Fruit fly (Drosophila melanogaster) whole organism, embryonic: Measurements from ENCODE around the gene Rab8.

Experiments used
- Atf-2 ChIP-seq: fragments of 200-800 bp; sonication (Bioruptor generic); optimal IDR thresholded peaks from 2 replicates; lab custom pipeline; 2016; ENCODE audit warnings: missing biosample characterization, missing genetic modification characterization
- B-H2 ChIP-seq: fragments of 200-800 bp; sonication (Bioruptor generic); optimal IDR thresholded peaks from 2 replicates; lab custom pipeline; 2018; ENCODE audit warnings: missing biosample characterization, mild to moderate bottlenecking, missing genetic modification characterization
- Bteb2 ChIP-seq: fragments of 200-800 bp; sonication (Bioruptor generic); optimal IDR thresholded peaks from 2 replicates; lab custom pipeline; 2016; ENCODE audit warnings: missing biosample characterization, missing genetic modification characterization
- C15 ChIP-seq: fragments of 200-800 bp; sonication (Bioruptor generic); IDR thresholded peaks from 3 replicates; pipeline ENCODE4 v1.3.6; 2022; ENCODE audit warnings: missing biosample characterization, missing genetic modification characterization
- CG11085 ChIP-seq: fragments of 200-800 bp; sonication (Bioruptor generic); IDR thresholded peaks from 2 replicates; pipeline ENCODE4 v1.3.6; 2022; ENCODE audit warnings: missing biosample characterization, missing genetic modification characterization
- CG11093 ChIP-seq: fragments of 200-800 bp; sonication (Bioruptor generic); IDR thresholded peaks from 3 replicates; pipeline ENCODE4 v1.3.6; 2022; ENCODE audit warnings: missing biosample characterization, missing genetic modification characterization
- CG11560 ChIP-seq: fragments of 200-800 bp; sonication (Bioruptor generic); IDR thresholded peaks from 3 replicates; pipeline ENCODE4 v1.3.6; 2022; ENCODE audit warnings: missing biosample characterization, missing genetic modification characterization
- CG12104 ChIP-seq: fragments of 200-800 bp; sonication (Bioruptor generic); optimal IDR thresholded peaks from 3 replicates; lab custom pipeline; 2016; ENCODE audit warnings: missing biosample characterization, missing genetic modification characterization
- CG12744 ChIP-seq: fragments of 200-800 bp; sonication (Bioruptor generic); optimal IDR thresholded peaks from 2 replicates; lab custom pipeline; 2016; ENCODE audit warnings: missing biosample characterization, missing genetic modification characterization
- CG13624 ChIP-seq: fragments of 200-800 bp; sonication (Bioruptor generic); optimal IDR thresholded peaks from 2 replicates; lab custom pipeline; 2016; ENCODE audit warnings: missing biosample characterization, missing genetic modification characterization
- CG14441 ChIP-seq: fragments of 200-800 bp; sonication (Bioruptor generic); IDR thresholded peaks from 2 replicates; pipeline ENCODE4 v1.3.6; 2022; ENCODE audit warnings: missing biosample characterization, missing genetic modification characterization
- CG14710 ChIP-seq: fragments of 200-800 bp; sonication (Bioruptor generic); optimal IDR thresholded peaks from 3 replicates; lab custom pipeline; 2019; ENCODE audit warnings: missing biosample characterization, mild to moderate bottlenecking, missing genetic modification characterization, moderate library complexity
- CG14860 ChIP-seq: fragments of 200-800 bp; sonication (Bioruptor generic); IDR thresholded peaks from 3 replicates; pipeline ENCODE4 v1.3.6; 2022; ENCODE audit warnings: missing biosample characterization, missing genetic modification characterization; ENCODE audit not compliant: partially characterized antibody
- CG1647 ChIP-seq: fragments of 200-800 bp; sonication (Bioruptor generic); optimal IDR thresholded peaks from 3 replicates; lab custom pipeline; 2016; ENCODE audit warnings: missing biosample characterization, missing genetic modification characterization
- CG17912 ChIP-seq: fragments of 200-800 bp; sonication (Bioruptor generic); optimal IDR thresholded peaks from 2 replicates; lab custom pipeline; 2018; ENCODE audit warnings: missing biosample characterization, mild to moderate bottlenecking, missing genetic modification characterization
- CG1832 ChIP-seq: fragments of 200-800 bp; sonication (Bioruptor generic); optimal IDR thresholded peaks from 2 replicates; lab custom pipeline; 2017; ENCODE audit warnings: missing biosample characterization, mild to moderate bottlenecking, missing genetic modification characterization, inconsistent platforms
- CG2199 ChIP-seq: fragments of 200-800 bp; sonication (Bioruptor generic); IDR thresholded peaks from 3 replicates; pipeline ENCODE4 v1.3.6; 2022; ENCODE audit warnings: missing biosample characterization, missing genetic modification characterization
- CG5245 ChIP-seq: fragments of 200-800 bp; sonication (Bioruptor generic); optimal IDR thresholded peaks from 3 replicates; lab custom pipeline; 2016; ENCODE audit warnings: missing biosample characterization, missing genetic modification characterization
- CG6689 ChIP-seq: fragments of 200-800 bp; sonication (Bioruptor generic); IDR thresholded peaks from 2 replicates; pipeline ENCODE4 v1.3.6; 2022; ENCODE audit warnings: missing biosample characterization, missing genetic modification characterization
- CG7745 ChIP-seq: fragments of 200-800 bp; sonication (Bioruptor generic); optimal IDR thresholded peaks from 2 replicates; lab custom pipeline; 2018; ENCODE audit warnings: missing biosample characterization, mild to moderate bottlenecking, missing genetic modification characterization, moderate library complexity
- CG7928 ChIP-seq: fragments of 200-800 bp; sonication (Bioruptor generic); optimal IDR thresholded peaks from 2 replicates; lab custom pipeline; 2017; ENCODE audit warnings: missing biosample characterization, mild to moderate bottlenecking, missing genetic modification characterization
- CG8290 ChIP-seq, 3 experiments: fragments of 200-800 bp; sonication (Bioruptor generic); optimal IDR thresholded peaks; 2 replicates each; lab custom pipeline; 2016 to 2019; ENCODE audit warnings: missing biosample characterization in 3 of 3, missing genetic modification characterization in 3 of 3, mild to moderate bottlenecking in 2 of 3, moderate library complexity in 1 of 3
- CG9876 ChIP-seq: fragments of 200-800 bp; sonication (Bioruptor generic); optimal IDR thresholded peaks from 2 replicates; lab custom pipeline; 2016; ENCODE audit warnings: missing biosample characterization, missing genetic modification characterization
- Doc2 ChIP-seq: fragments of 200-800 bp; sonication (Bioruptor generic); IDR thresholded peaks from 2 replicates; pipeline ENCODE4 v1.3.6; 2022; ENCODE audit warnings: missing biosample characterization, missing genetic modification characterization
- HmgD ChIP-seq: fragments of 200-800 bp; sonication (Bioruptor generic); optimal IDR thresholded peaks from 3 replicates; lab custom pipeline; 2016; ENCODE audit warnings: missing biosample characterization, missing genetic modification characterization
- Hr39 ChIP-seq: fragments of >200 bp; optimal IDR thresholded peaks from 2 replicates; lab custom pipeline; 2017
- MBD-R2 ChIP-seq: fragments of 200-800 bp; sonication (Bioruptor generic); IDR thresholded peaks from 2 replicates; pipeline ENCODE4 v1.3.6; 2022; ENCODE audit warnings: missing biosample characterization, missing genetic modification characterization
- Mad ChIP-seq: fragments of 200-800 bp; sonication (Bioruptor generic); optimal IDR thresholded peaks from 2 replicates; lab custom pipeline; 2016; ENCODE audit warnings: missing biosample characterization, missing genetic modification characterization
- Pdp1 ChIP-seq, 2 experiments: fragments of 200-800 bp; sonication (Bioruptor generic); optimal IDR thresholded peaks; 3 replicates each; lab custom pipeline; 2016; ENCODE audit warnings: missing biosample characterization in 2 of 2, missing genetic modification characterization in 2 of 2, mild to moderate bottlenecking in 1 of 2, moderate library complexity in 1 of 2
- TFAM ChIP-seq: fragments of 200-800 bp; sonication (Bioruptor generic); optimal IDR thresholded peaks from 2 replicates; lab custom pipeline; 2017; ENCODE audit warnings: missing biosample characterization, missing genetic modification characterization, inconsistent platforms
- Tbp ChIP-seq: fragments of >200 bp; optimal IDR thresholded peaks from 2 replicates; lab custom pipeline; 2018; ENCODE audit warnings: missing biosample characterization, missing genetic modification characterization
- Usf ChIP-seq: fragments of 200-800 bp; sonication (Bioruptor generic); optimal IDR thresholded peaks from 2 replicates; lab custom pipeline; 2017; ENCODE audit warnings: missing genotype, missing biosample characterization, missing genetic modification characterization
- al ChIP-seq: fragments of 200-800 bp; sonication (Bioruptor generic); IDR thresholded peaks from 2 replicates; pipeline ENCODE4 v1.3.6; 2022; ENCODE audit warnings: missing biosample characterization, missing genetic modification characterization
- amos ChIP-seq: fragments of 200-800 bp; sonication (Bioruptor generic); IDR thresholded peaks from 2 replicates; pipeline ENCODE4 v1.3.6; 2022; ENCODE audit warnings: missing biosample characterization, missing genetic modification characterization; ENCODE audit not compliant: partially characterized antibody
- ap ChIP-seq: fragments of 200-800 bp; sonication (Bioruptor generic); IDR thresholded peaks from 2 replicates; pipeline ENCODE4 v1.3.6; 2022; ENCODE audit warnings: missing biosample characterization, missing genetic modification characterization
- cg ChIP-seq: fragments of 200-800 bp; sonication (Bioruptor generic); optimal IDR thresholded peaks from 3 replicates; lab custom pipeline; 2019; ENCODE audit warnings: missing biosample characterization, mild to moderate bottlenecking, missing genetic modification characterization, moderate library complexity
- cwo ChIP-seq: fragments of 200-800 bp; sonication (Bioruptor generic); optimal IDR thresholded peaks from 3 replicates; lab custom pipeline; 2017; ENCODE audit warnings: missing biosample characterization, missing genetic modification characterization, mild to moderate bottlenecking, moderate library complexity, missing genetic modification reagents
- dati ChIP-seq: fragments of 200-800 bp; sonication (Bioruptor generic); IDR thresholded peaks from 2 replicates; pipeline ENCODE4 v1.3.6; 2022; ENCODE audit warnings: missing biosample characterization, missing genetic modification characterization
- dmrt11E ChIP-seq: fragments of 200-800 bp; sonication (Bioruptor generic); optimal IDR thresholded peaks from 3 replicates; lab custom pipeline; 2018; ENCODE audit warnings: missing biosample characterization, mild to moderate bottlenecking, missing genetic modification characterization, moderate library complexity
- dpn ChIP-seq, 2 experiments: fragments of 200-800 bp; sonication (Bioruptor generic); optimal IDR thresholded peaks; 3 replicates each; lab custom pipeline; 2016; ENCODE audit warnings: missing biosample characterization in 2 of 2, missing genetic modification characterization in 2 of 2
- fru ChIP-seq: fragments of >200 bp; optimal IDR thresholded peaks from 2 replicates; lab custom pipeline; 2017
- jigr1 ChIP-seq: fragments of 200-800 bp; sonication (Bioruptor generic); IDR thresholded peaks from 3 replicates; pipeline ENCODE4 v1.3.6; 2022; ENCODE audit warnings: missing biosample characterization, missing genetic modification characterization
- ro ChIP-seq: fragments of 200-800 bp; sonication (Bioruptor generic); IDR thresholded peaks from 2 replicates; pipeline ENCODE4 v1.3.6; 2022; ENCODE audit warnings: missing biosample characterization, missing genetic modification characterization
- seq ChIP-seq: fragments of 200-800 bp; sonication (Bioruptor generic); IDR thresholded peaks from 2 replicates; pipeline ENCODE4 v1.3.6; 2022; ENCODE audit warnings: missing biosample characterization, missing genetic modification characterization
- slou ChIP-seq: fragments of 200-800 bp; sonication (Bioruptor generic); optimal IDR thresholded peaks from 3 replicates; lab custom pipeline; 2016; ENCODE audit warnings: missing biosample characterization, missing genetic modification characterization
- slp2 ChIP-seq: fragments of 200-800 bp; sonication (Bioruptor generic); optimal IDR thresholded peaks from 2 replicates; lab custom pipeline; 2016; ENCODE audit warnings: missing biosample characterization, missing genetic modification characterization
- stwl ChIP-seq: fragments of 200-800 bp; sonication (Bioruptor generic); optimal IDR thresholded peaks from 3 replicates; lab custom pipeline; 2018; ENCODE audit warnings: missing biosample characterization, mild to moderate bottlenecking, missing genetic modification characterization, moderate library complexity
- tll ChIP-seq, 2 experiments: fragments of 200-800 bp in 1 of 2; fragments of >200 bp in 1 of 2; sonication (Bioruptor generic) in 1 of 2; optimal IDR thresholded peaks; 2 replicates each; lab custom pipeline; 2017 to 2019; ENCODE audit warnings: missing biosample characterization in 2 of 2, missing genetic modification characterization in 2 of 2, mild to moderate bottlenecking in 1 of 2, moderate library complexity in 1 of 2
- wek ChIP-seq: fragments of 200-800 bp; sonication (Bioruptor generic); optimal IDR thresholded peaks from 3 replicates; lab custom pipeline; 2018; ENCODE audit warnings: missing biosample characterization, mild to moderate bottlenecking, missing genetic modification characterization, moderate library complexity
- wor ChIP-seq: fragments of 200-800 bp; sonication (Bioruptor generic); IDR thresholded peaks from 2 replicates; pipeline ENCODE4 v1.3.6; 2022; ENCODE audit warnings: missing biosample characterization, missing genetic modification characterization
- z ChIP-seq: fragments of 200-800 bp; sonication (Bioruptor generic); IDR thresholded peaks from 3 replicates; pipeline ENCODE4 v1.3.6; 2022; ENCODE audit warnings: missing biosample characterization, missing genetic modification characterization
- zen ChIP-seq: fragments of 200-800 bp; sonication (Bioruptor generic); optimal IDR thresholded peaks from 3 replicates; lab custom pipeline; 2018; ENCODE audit warnings: missing biosample characterization, mild to moderate bottlenecking, missing genetic modification characterization, moderate library complexity

Gene Rab8

DNA sequence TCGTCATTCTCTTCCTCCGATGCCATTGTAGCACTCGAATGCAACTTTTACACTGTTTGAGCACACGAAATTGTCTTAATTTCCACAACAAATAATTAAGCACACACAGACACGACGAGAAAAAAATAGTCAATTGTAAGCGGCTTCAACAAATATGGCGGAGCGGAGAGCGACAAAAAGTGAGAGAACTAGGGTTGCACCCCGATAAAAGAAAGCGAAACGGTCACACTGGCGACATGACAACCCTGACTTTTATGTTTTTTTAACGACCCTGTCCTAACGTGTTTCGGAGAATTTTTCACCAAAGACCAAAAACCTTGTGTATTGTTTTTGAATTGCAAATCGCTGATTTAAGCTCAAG lies 39.2 kb upstream of the Rab8 start, which contains the start of the genes Mi-2 and Prp3 (continued):
- peak in 1 of 2 experiments; percentile 11 for TF ChIP-seq tll (GFP tag; optimal IDR thresholded peaks at IDR 0.05; lab: Kevin White, UChicago)
- TF ChIP-seq CG1647, result peak; percentile 3
- no peak for TF ChIP-seq Doc2 (GFP tag; lab: Robert Waterston, UW)
- TF ChIP-seq ro (GFP tag; lab: Robert Waterston, UW), result no peak
- TF ChIP-seq CG14710 (tag; lab: Kevin White, UChicago), result peak; percentile 57
- TF ChIP-seq CG11560, result no peak
- TF ChIP-seq CG13624 (GFP tag; lab: Kevin White, UChicago), result peak; percentile 3
- peak; percentile 28 for TF ChIP-seq zen
- TF ChIP-seq Atf-2 (GFP tag; lab: Kevin White, UChicago), result no peak
- TF ChIP-seq CG11093, result no peak
- no peak for TF ChIP-seq CG14860
- TF ChIP-seq HmgD (GFP tag; lab: Kevin White, UChicago), result peak; percentile 57
- TF ChIP-seq CG9876 (GFP tag; lab: Kevin White, UChicago), result no peak
- TF ChIP-seq dmrt11E (tag; lab: Kevin White, UChicago), result no peak
- TF ChIP-seq CG5245, result no peak
- no peak for TF ChIP-seq cwo
- no peak; the same call in 2 of the 3 replicates for TF ChIP-seq z (GFP tag; lab: Robert Waterston, UW)
- no peak for TF ChIP-seq TFAM (GFP tag; lab: Kevin White, UChicago)
- peak; percentile 88 for TF ChIP-seq CG7928
- TF ChIP-seq B-H2 (GFP tag; lab: Kevin White, UChicago), result peak; percentile 57
- no peak for TF ChIP-seq Usf
- peak; percentile 57 for TF ChIP-seq CG7745 (tag; lab: Kevin White, UChicago)
- TF ChIP-seq CG6689 (GFP tag; lab: Robert Waterston, UW), result no peak
- no peak for TF ChIP-seq wor
- no peak; the same call in 2 of the 3 replicates for TF ChIP-seq CG2199 (GFP tag; lab: Robert Waterston, UW)
- TF ChIP-seq Bteb2 (GFP tag; lab: Kevin White, UChicago), result peak; percentile 29
- TF ChIP-seq slou, result no peak
- TF ChIP-seq stwl, result peak; percentile 91
- TF ChIP-seq dpn (GFP tag; optimal IDR thresholded peaks at IDR 0.05; lab: Kevin White, UChicago), result peak in 1 of 2 experiments; percentile 17
- no peak for TF ChIP-seq slp2 (GFP tag; lab: Kevin White, UChicago)
- TF ChIP-seq jigr1 (GFP tag; lab: Robert Waterston, UW), result no peak
- no peak for TF ChIP-seq C15
- TF ChIP-seq cg (GFP tag; lab: Kevin White, UChicago), result peak; percentile 33
- TF ChIP-seq CG1832 (GFP tag; lab: Kevin White, UChicago), result no peak
- no peak for TF ChIP-seq CG12744
- TF ChIP-seq CG8290 (GFP tag; optimal IDR thresholded peaks at IDR 0.05; lab: Kevin White, UChicago), result no peak
- TF ChIP-seq CG8290 (tag; optimal IDR thresholded peaks at IDR 0.05; lab: Kevin White, UChicago), result peak in 1 of 2 experiments; percentile 12
- TF ChIP-seq Tbp, result no peak
- no peak for TF ChIP-seq CG14441 (GFP tag; lab: Robert Waterston, UW)
- no peak for TF ChIP-seq wek (GFP tag; lab: Kevin White, UChicago)
- no peak for TF ChIP-seq CG11085 (GFP tag; lab: Robert Waterston, UW)
- no peak for TF ChIP-seq dati (GFP tag; lab: Robert Waterston, UW)
- peak; percentile 94 for TF ChIP-seq MBD-R2 (GFP tag; lab: Robert Waterston, UW)
- no peak for TF ChIP-seq seq (GFP tag; lab: Robert Waterston, UW)
- peak; percentile 37; the same call in 1 of the 2 replicates for TF ChIP-seq amos (GFP tag; lab: Robert Waterston, UW)
- TF ChIP-seq ap, result no peak
- TF ChIP-seq CG17912, result peak; percentile 42
- TF ChIP-seq fru, result no peak
- peak; percentile 32 for TF ChIP-seq Mad (GFP tag; lab: Kevin White, UChicago)
- no peak for TF ChIP-seq CG12104 (GFP tag; lab: Kevin White, UChicago)
- no peak for TF ChIP-seq al (GFP tag; lab: Robert Waterston, UW)
- peak in 1 of 2 experiments; percentile 31 for TF ChIP-seq Pdp1 (GFP tag; optimal IDR thresholded peaks at IDR 0.05; lab: Kevin White, UChicago)
- TF ChIP-seq Hr39, result no peak
